Worm (Caenorhabditis elegans) whole organism, young adult: ENCODE data around the gene best-3.

ENCODE experiments used
- B0019.2 ChIP-seq: fragments of 200-800 bp; sonication (Bioruptor generic); conservative IDR thresholded peaks from 2 replicates; pipeline ENCODE4 v1.3.6; 2022; ENCODE audit warnings: missing genetic modification reagents, missing genetic modification characterization, missing compliant biosample characterization
- B0035.1 ChIP-seq: sonication (generic microtip); optimal IDR thresholded peaks from 2 replicates; lab custom pipeline; 2016; ENCODE audit warnings: missing genetic modification characterization, mild to moderate bottlenecking, missing compliant biosample characterization, missing genotype, missing genetic modification reagents
- B0261.1 ChIP-seq: sonication (generic microtip); optimal IDR thresholded peaks from 2 replicates; lab custom pipeline; 2016; ENCODE audit warnings: mild to moderate bottlenecking, missing genetic modification characterization, moderate library complexity, missing compliant biosample characterization
- C06A6.2 ChIP-seq: fragments of 200-800 bp; sonication (Bioruptor generic); conservative IDR thresholded peaks from 2 replicates; pipeline ENCODE4 v1.3.6; 2022; ENCODE audit warnings: missing genetic modification characterization, missing compliant biosample characterization
- F52B5.7 ChIP-seq: sonication (generic microtip); optimal IDR thresholded peaks from 2 replicates; lab custom pipeline; 2016; ENCODE audit warnings: mild to moderate bottlenecking, missing genetic modification characterization, missing compliant biosample characterization
- F55B11.4 ChIP-seq: sonication (generic microtip); optimal IDR thresholded peaks from 2 replicates; lab custom pipeline; 2016; ENCODE audit warnings: missing compliant biosample characterization, missing genetic modification characterization, borderline replicate concordance; ENCODE audit not compliant: insufficient read depth
- F57C9.4 ChIP-seq: sonication (generic microtip); optimal IDR thresholded peaks from 2 replicates; lab custom pipeline; 2017; ENCODE audit warnings: mild to moderate bottlenecking, missing genetic modification characterization, missing compliant biosample characterization
- K11D2.4 ChIP-seq: fragments of 200-800 bp; sonication (Bioruptor generic); IDR thresholded peaks from 2 replicates; pipeline ENCODE4 v1.3.6; 2022; ENCODE audit warnings: missing genetic modification reagents, missing genetic modification characterization, missing compliant biosample characterization
- K12H6.12 ChIP-seq: fragments of 200-800 bp; sonication (Bioruptor generic); optimal IDR thresholded peaks from 2 replicates; lab custom pipeline; 2018; ENCODE audit warnings: mild to moderate bottlenecking, missing genetic modification characterization, missing compliant biosample characterization
- Y53F4B.3 ChIP-seq: fragments of 200-800 bp; sonication (Bioruptor generic); IDR thresholded peaks from 2 replicates; pipeline ENCODE4 v1.3.6; 2022; ENCODE audit warnings: missing genetic modification reagents, missing genetic modification characterization, missing compliant biosample characterization
- Y67H2A.10 ChIP-seq: fragments of 200-800 bp; sonication (Bioruptor generic); conservative IDR thresholded peaks from 2 replicates; pipeline ENCODE4 v1.3.6; 2022; ENCODE audit warnings: missing genetic modification reagents, missing genetic modification characterization, missing compliant biosample characterization
- ZK185.1 ChIP-seq: sonication (generic microtip); optimal IDR thresholded peaks from 2 replicates; lab custom pipeline; 2016; ENCODE audit warnings: mild to moderate bottlenecking, missing genetic modification characterization, missing compliant biosample characterization; ENCODE audit not compliant: poor library complexity, severe bottlenecking
- ama-1 ChIP-seq, 3 experiments: fragments of 150-350 bp in 1 of 3; sonication (generic microtip) in 2 of 3; optimal IDR thresholded peaks; 2 replicates each; lab custom pipeline; 2014 to 2018; ENCODE audit warnings: missing biosample characterization in 2 of 3, missing genetic modification characterization in 2 of 3, missing genetic modification reagents in 2 of 3
- aptf-3 ChIP-seq: fragments of 200-800 bp; sonication (Bioruptor generic); IDR thresholded peaks from 2 replicates; pipeline ENCODE4 v1.3.6; 2022; ENCODE audit warnings: missing genetic modification characterization, missing compliant biosample characterization
- bed-2 ChIP-seq: fragments of 200-800 bp; sonication (Bioruptor generic); IDR thresholded peaks from 2 replicates; pipeline ENCODE4 v1.3.6; 2022; ENCODE audit warnings: missing genetic modification reagents, missing genetic modification characterization, missing compliant biosample characterization
- ccch-3 ChIP-seq: fragments of 200-800 bp; sonication (Bioruptor generic); optimal IDR thresholded peaks from 2 replicates; lab custom pipeline; 2018; ENCODE audit warnings: mild to moderate bottlenecking, missing genetic modification characterization, missing compliant biosample characterization
- ceh-58 ChIP-seq: fragments of 200-800 bp; sonication (Bioruptor generic); IDR thresholded peaks from 2 replicates; pipeline ENCODE4 v1.3.6; 2022; ENCODE audit warnings: missing genetic modification characterization, missing compliant biosample characterization
- chd-7 ChIP-seq: sonication (generic microtip); optimal IDR thresholded peaks from 2 replicates; lab custom pipeline; 2016; ENCODE audit warnings: mild to moderate bottlenecking, missing genetic modification characterization, moderate library complexity, missing compliant biosample characterization
- dox-1 ChIP-seq: fragments of 200-800 bp; sonication (Bioruptor generic); IDR thresholded peaks from 2 replicates; pipeline ENCODE4 v1.3.6; 2022; ENCODE audit warnings: missing genetic modification reagents, missing genetic modification characterization, missing compliant biosample characterization
- egrh-3 ChIP-seq: fragments of 200-800 bp; sonication (Bioruptor generic); IDR thresholded peaks from 2 replicates; pipeline ENCODE4 v1.3.6; 2022; ENCODE audit warnings: missing genetic modification reagents, missing genetic modification characterization, missing compliant biosample characterization
- ekl-4 ChIP-seq: fragments of 200-800 bp; sonication (Bioruptor generic); IDR thresholded peaks from 2 replicates; pipeline ENCODE4 v1.3.6; 2022; ENCODE audit warnings: missing genetic modification reagents, missing genetic modification characterization, missing compliant biosample characterization
- ets-4 ChIP-seq: fragments of 200-800 bp; sonication (Bioruptor generic); optimal IDR thresholded peaks from 2 replicates; lab custom pipeline; 2018; ENCODE audit warnings: mild to moderate bottlenecking, missing genetic modification characterization, missing compliant biosample characterization
- fkh-3 ChIP-seq: sonication (generic microtip); optimal IDR thresholded peaks from 2 replicates; lab custom pipeline; 2016; ENCODE audit warnings: mild to moderate bottlenecking, missing genetic modification characterization, missing compliant biosample characterization
- gei-17 ChIP-seq: fragments of 200-800 bp; sonication (Bioruptor generic); optimal IDR thresholded peaks from 2 replicates; lab custom pipeline; 2018; ENCODE audit warnings: mild to moderate bottlenecking, missing genetic modification characterization, missing compliant biosample characterization
- him-1 ChIP-seq: sonication (generic microtip); optimal IDR thresholded peaks from 2 replicates; lab custom pipeline; 2016; ENCODE audit warnings: missing genotype, missing genetic modification reagents, missing genetic modification characterization, missing compliant biosample characterization
- let-526 ChIP-seq: fragments of 200-800 bp; sonication (Bioruptor generic); IDR thresholded peaks from 2 replicates; pipeline ENCODE4 v1.3.6; 2022; ENCODE audit warnings: missing genetic modification reagents, missing genetic modification characterization, missing compliant biosample characterization
- let-607 ChIP-seq, 2 experiments: fragments of 200-800 bp in 1 of 2; sonication (Bioruptor generic) in 1 of 2; sonication (generic microtip) in 1 of 2; optimal IDR thresholded peaks; 2 replicates each; lab custom pipeline; 2016 to 2018; ENCODE audit warnings: mild to moderate bottlenecking in 2 of 2, missing compliant biosample characterization in 2 of 2, missing genetic modification characterization in 2 of 2, moderate library complexity in 2 of 2, missing genotype in 1 of 2
- lin-35 ChIP-seq, 3 experiments: fragments of 150-350 bp in 2 of 3; sonication (generic microtip) in 1 of 3; optimal IDR thresholded peaks; 2 replicates each; lab custom pipeline; 2014 to 2018; ENCODE audit warnings: missing biosample characterization in 3 of 3, missing genetic modification characterization in 3 of 3, missing genetic modification reagents in 3 of 3
- madf-10 ChIP-seq: sonication (generic microtip); optimal IDR thresholded peaks from 2 replicates; lab custom pipeline; 2016; ENCODE audit warnings: mild to moderate bottlenecking, missing genetic modification characterization, missing compliant biosample characterization
- madf-6 ChIP-seq: fragments of 200-800 bp; sonication (Bioruptor generic); IDR thresholded peaks from 2 replicates; pipeline ENCODE4 v1.3.6; 2022; ENCODE audit warnings: missing genetic modification reagents, missing genetic modification characterization, missing compliant biosample characterization
- madf-8 ChIP-seq: fragments of 200-800 bp; sonication (Bioruptor generic); conservative IDR thresholded peaks from 2 replicates; pipeline ENCODE4 v1.3.6; 2022; ENCODE audit warnings: missing genetic modification reagents, missing genetic modification characterization, missing compliant biosample characterization
- mcd-1 ChIP-seq: fragments of 200-800 bp; sonication (Bioruptor generic); IDR thresholded peaks from 2 replicates; pipeline ENCODE4 v1.3.6; 2022; ENCODE audit warnings: missing genetic modification reagents, missing genetic modification characterization, missing compliant biosample characterization
- mel-28 ChIP-seq: sonication (generic microtip); optimal IDR thresholded peaks from 2 replicates; lab custom pipeline; 2016; ENCODE audit warnings: borderline replicate concordance, mild to moderate bottlenecking, missing genetic modification characterization, missing compliant biosample characterization
- nfya-2 ChIP-seq: fragments of 200-800 bp; sonication (Bioruptor generic); IDR thresholded peaks from 2 replicates; pipeline ENCODE4 v1.3.6; 2022; ENCODE audit warnings: missing genetic modification reagents, missing genetic modification characterization, missing compliant biosample characterization
- nhr-179 ChIP-seq: sonication (generic microtip); optimal IDR thresholded peaks from 2 replicates; lab custom pipeline; 2016; ENCODE audit warnings: mild to moderate bottlenecking, missing genetic modification characterization, missing compliant biosample characterization
- nhr-27 ChIP-seq: fragments of 200-800 bp; sonication (Bioruptor generic); optimal IDR thresholded peaks from 2 replicates; lab custom pipeline; 2018; ENCODE audit warnings: mild to moderate bottlenecking, missing genetic modification characterization, moderate library complexity, missing compliant biosample characterization
- nhr-80 ChIP-seq: sonication (generic microtip); optimal IDR thresholded peaks from 2 replicates; lab custom pipeline; 2016; ENCODE audit warnings: missing genetic modification characterization, missing compliant biosample characterization
- nhr-90 ChIP-seq: sonication (generic microtip); optimal IDR thresholded peaks from 2 replicates; lab custom pipeline; 2016; ENCODE audit warnings: missing genotype, mild to moderate bottlenecking, missing genetic modification characterization, missing compliant biosample characterization
- rcor-1 ChIP-seq: fragments of 200-800 bp; sonication (Bioruptor generic); IDR thresholded peaks from 2 replicates; pipeline ENCODE4 v1.3.6; 2022; ENCODE audit warnings: missing genetic modification reagents, missing genetic modification characterization, missing compliant biosample characterization
- rec-8 ChIP-seq, 2 experiments: sonication (generic microtip); optimal IDR thresholded peaks; 2 replicates each; lab custom pipeline; 2016; ENCODE audit warnings: mild to moderate bottlenecking in 2 of 2, missing genetic modification characterization in 2 of 2, missing genetic modification reagents in 2 of 2, missing genotype in 2 of 2, missing biosample characterization in 1 of 2, missing compliant biosample characterization in 1 of 2, moderate library complexity in 1 of 2
- somi-1 ChIP-seq: fragments of 200-800 bp; sonication (Bioruptor generic); optimal IDR thresholded peaks from 2 replicates; lab custom pipeline; 2018; ENCODE audit warnings: mild to moderate bottlenecking, missing genetic modification characterization, missing compliant biosample characterization
- sptf-2 ChIP-seq: fragments of 200-800 bp; sonication (Bioruptor generic); optimal IDR thresholded peaks from 2 replicates; lab custom pipeline; 2018; ENCODE audit warnings: mild to moderate bottlenecking, missing genetic modification characterization, missing compliant biosample characterization
- xnd-1 ChIP-seq: sonication (generic microtip); optimal IDR thresholded peaks from 2 replicates; lab custom pipeline; 2016; ENCODE audit warnings: missing genotype, missing genetic modification reagents, missing genetic modification characterization, missing compliant biosample characterization
- zim-3 ChIP-seq: sonication (generic microtip); optimal IDR thresholded peaks from 2 replicates; lab custom pipeline; 2017; ENCODE audit warnings: mild to moderate bottlenecking, missing genetic modification characterization, moderate library complexity, missing compliant biosample characterization
- ztf-18 ChIP-seq: sonication (generic microtip); optimal IDR thresholded peaks from 2 replicates; lab custom pipeline; 2016; ENCODE audit warnings: missing genotype, mild to moderate bottlenecking, missing genetic modification characterization, missing compliant biosample characterization
- ztf-22 ChIP-seq: fragments of 200-800 bp; sonication (Bioruptor generic); optimal IDR thresholded peaks from 2 replicates; lab custom pipeline; 2018; ENCODE audit warnings: mild to moderate bottlenecking, missing genetic modification characterization, moderate library complexity, missing compliant biosample characterization
- ztf-26 ChIP-seq: sonication (generic microtip); optimal IDR thresholded peaks from 2 replicates; lab custom pipeline; 2017; ENCODE audit warnings: missing genetic modification characterization, missing compliant biosample characterization
- ztf-6 ChIP-seq: fragments of 200-800 bp; sonication (Bioruptor generic); IDR thresholded peaks from 2 replicates; pipeline ENCODE4 v1.3.6; 2022; ENCODE audit warnings: missing genetic modification reagents, missing genetic modification characterization, missing compliant biosample characterization

best-3 gene

ce11 chrII:18787-19186, 6.0 kb downstream of the best-3 start (continued):
- peak; percentile 35; the same call in 1 of the 2 replicates for TF ChIP-seq ekl-4 (GFP tag; lab: Robert Waterston, UW)
- peak in 1 of 3 experiments; percentile 41 for TF ChIP-seq lin-35 (GFP tag; optimal IDR thresholded peaks at IDR 0.05; lab: Kevin White, UChicago)
- TF ChIP-seq madf-8 (GFP tag; lab: Robert Waterston, UW), result no peak
- TF ChIP-seq egrh-3 (GFP tag; lab: Robert Waterston, UW), result no peak
- peak; percentile 79 for TF ChIP-seq dox-1
- TF ChIP-seq gei-17, result no peak
- TF ChIP-seq zim-3 (tag; lab: Kevin White, UChicago), result no peak
- TF ChIP-seq nhr-80 (tag; lab: Kevin White, UChicago), result peak; percentile 83
- no peak for TF ChIP-seq B0035.1
- TF ChIP-seq F55B11.4 (tag; lab: Kevin White, UChicago), result no peak
- TF ChIP-seq ztf-18 (tag; lab: Kevin White, UChicago), result peak; percentile 82
- TF ChIP-seq ama-1 (optimal IDR thresholded peaks at IDR 0.05; lab: Kevin White, UChicago), result no peak
- no peak for TF ChIP-seq ama-1 (GFP tag; optimal IDR thresholded peaks at IDR 0.05; lab: Kevin White, UChicago)
- TF ChIP-seq ztf-6 (GFP tag; lab: Robert Waterston, UW), result no peak
- peak; percentile 67 for TF ChIP-seq mcd-1
- no peak for TF ChIP-seq sptf-2 (GFP tag; lab: Kevin White, UChicago)
- TF ChIP-seq rec-8 (tag; optimal IDR thresholded peaks at IDR 0.05; lab: Kevin White, UChicago), result no peak
- TF ChIP-seq B0261.1 (tag; lab: Kevin White, UChicago), result no peak
- peak; percentile 17 for TF ChIP-seq somi-1
- no peak for TF ChIP-seq ztf-22 (GFP tag; lab: Kevin White, UChicago)
- TF ChIP-seq F52B5.7 (tag; lab: Kevin White, UChicago), result no peak
- TF ChIP-seq fkh-3 (tag; lab: Kevin White, UChicago), result no peak
- TF ChIP-seq nfya-2 (GFP tag; lab: Robert Waterston, UW), result no peak
- TF ChIP-seq K11D2.4 (GFP tag; lab: Robert Waterston, UW), result peak; percentile 68; the same call in 1 of the 2 replicates
- TF ChIP-seq mel-28 (tag; lab: Kevin White, UChicago), result no peak
- TF ChIP-seq ztf-26 (tag; lab: Kevin White, UChicago), result peak; percentile 50
- TF ChIP-seq C06A6.2 (GFP tag; lab: Robert Waterston, UW), result 0 out of 2 replicates have a peak, but pooled peaks have one; percentile 36
- TF ChIP-seq K12H6.12 (tag; lab: Kevin White, UChicago), result peak; percentile 73
- peak; percentile 89 to 93 for TF ChIP-seq let-607 (tag; optimal IDR thresholded peaks at IDR 0.05; lab: Kevin White, UChicago)
- no peak for TF ChIP-seq ets-4 (GFP tag; lab: Kevin White, UChicago)
- peak; percentile 58; the same call in 1 of the 2 replicates for TF ChIP-seq let-526 (GFP tag; lab: Robert Waterston, UW)
- peak; percentile 12 for TF ChIP-seq chd-7 (tag; lab: Kevin White, UChicago)
- no peak for TF ChIP-seq bed-2
- TF ChIP-seq rcor-1 (GFP tag; lab: Robert Waterston, UW), result 0 out of 2 replicates have a peak, but pooled peaks have one; percentile 20
- TF ChIP-seq ZK185.1 (tag; lab: Kevin White, UChicago), result peak; percentile 28
- TF ChIP-seq ccch-3, result no peak
- TF ChIP-seq nhr-27 (tag; lab: Kevin White, UChicago), result no peak
- no peak for TF ChIP-seq nhr-179 (tag; lab: Kevin White, UChicago)
- TF ChIP-seq B0019.2 (GFP tag; lab: Robert Waterston, UW), result no peak
- no peak for TF ChIP-seq F57C9.4 (tag; lab: Kevin White, UChicago)
- TF ChIP-seq Y67H2A.10, result no peak
- TF ChIP-seq xnd-1 (tag; lab: Kevin White, UChicago), result no peak
- peak; percentile 96 for TF ChIP-seq madf-10 (tag; lab: Kevin White, UChicago)
- TF ChIP-seq him-1 (tag; lab: Kevin White, UChicago), result no peak
- peak; percentile 14 for TF ChIP-seq nhr-90 (tag; lab: Kevin White, UChicago)
- no peak for TF ChIP-seq aptf-3 (GFP tag; lab: Robert Waterston, UW)
- no peak for TF ChIP-seq madf-6 (GFP tag; lab: Robert Waterston, UW)
- TF ChIP-seq ceh-58 (GFP tag; lab: Robert Waterston, UW), result no peak
- TF ChIP-seq Y53F4B.3, result no peak
